Worm (Caenorhabditis elegans) whole organism, L1 larva: ENCODE measurements around the gene C36E6.8.

Source experiments
- C04F5.9 ChIP-seq: sonication (generic microtip); optimal IDR thresholded peaks from 2 replicates; lab custom pipeline; 2016; ENCODE audit warnings: missing genetic modification characterization, missing compliant biosample characterization
- C16A3.4 ChIP-seq: fragments of 150-350 bp; optimal IDR thresholded peaks from 2 replicates; lab custom pipeline; 2014; ENCODE audit warnings: missing biosample characterization, missing genetic modification characterization
- Y116A8C.19 ChIP-seq: sonication (generic microtip); optimal IDR thresholded peaks from 2 replicates; lab custom pipeline; 2016; ENCODE audit warnings: missing compliant biosample characterization, missing genetic modification characterization, borderline replicate concordance
- aha-1 ChIP-seq: fragments of 150-350 bp; optimal IDR thresholded peaks from 2 replicates; lab custom pipeline; 2014; ENCODE audit warnings: missing biosample characterization, missing genetic modification characterization
- blmp-1 ChIP-seq: fragments of 150-350 bp; optimal IDR thresholded peaks from 2 replicates; lab custom pipeline; 2014; ENCODE audit warnings: missing biosample characterization, missing genetic modification characterization
- ceh-63 ChIP-seq: fragments of 200-800 bp; sonication (Bioruptor generic); optimal IDR thresholded peaks from 2 replicates; lab custom pipeline; 2018; ENCODE audit warnings: mild to moderate bottlenecking, missing genetic modification characterization, missing compliant biosample characterization
- ceh-88 ChIP-seq: fragments of 200-800 bp; sonication (Bioruptor generic); IDR thresholded peaks from 2 replicates; pipeline ENCODE4 v1.3.6; 2022; ENCODE audit warnings: missing genetic modification characterization, missing compliant biosample characterization
- ces-1 ChIP-seq: fragments of 150-350 bp; optimal IDR thresholded peaks from 2 replicates; lab custom pipeline; 2014; ENCODE audit warnings: missing biosample characterization, missing genetic modification reagents, missing genetic modification characterization
- dsc-1 ChIP-seq: sonication (generic microtip); optimal IDR thresholded peaks from 2 replicates; lab custom pipeline; 2016; ENCODE audit warnings: mild to moderate bottlenecking, missing genetic modification characterization, missing compliant biosample characterization
- efl-1 ChIP-seq, 4 experiments: fragments of 150-350 bp; optimal IDR thresholded peaks in 3 of 4; peaks in 1 of 4; 1 replicate in 1 of 4; 2 replicates in 3 of 4; lab custom pipeline; 2014; ENCODE audit warnings: missing biosample characterization in 2 of 4, missing genetic modification characterization in 2 of 4, missing genetic modification reagents in 2 of 4
- egl-13 ChIP-seq: sonication (generic microtip); optimal IDR thresholded peaks from 2 replicates; lab custom pipeline; 2016; ENCODE audit warnings: missing genotype, missing genetic modification reagents, missing genetic modification characterization, missing compliant biosample characterization
- elt-2 ChIP-seq: sonication (generic microtip); optimal IDR thresholded peaks from 2 replicates; lab custom pipeline; 2016; ENCODE audit warnings: missing genetic modification characterization, mild to moderate bottlenecking, inconsistent platforms, missing compliant biosample characterization, missing genetic modification reagents
- elt-3 ChIP-seq, 6 experiments: fragments of 150-350 bp in 1 of 6; sonication (generic microtip); optimal IDR thresholded peaks; 2 replicates each; lab custom pipeline; 2017 to 2018; ENCODE audit warnings: missing biosample characterization in 6 of 6, missing genetic modification characterization in 6 of 6, inconsistent platforms in 1 of 6
- ets-5 ChIP-seq: fragments of 200-800 bp; sonication (Bioruptor generic); IDR thresholded peaks from 2 replicates; pipeline ENCODE4 v1.3.6; 2022; ENCODE audit warnings: missing genetic modification characterization, missing compliant biosample characterization
- fkh-8 ChIP-seq: sonication (generic microtip); optimal IDR thresholded peaks from 2 replicates; lab custom pipeline; 2016; ENCODE audit warnings: mild to moderate bottlenecking, missing genetic modification characterization, missing compliant biosample characterization
- fos-1 ChIP-seq: fragments of 150-350 bp; optimal IDR thresholded peaks from 2 replicates; lab custom pipeline; 2014; ENCODE audit warnings: missing biosample characterization, missing genetic modification characterization
- hlh-4 ChIP-seq: sonication (generic microtip); optimal IDR thresholded peaks from 2 replicates; lab custom pipeline; 2016; ENCODE audit warnings: mild to moderate bottlenecking, missing genetic modification characterization, missing compliant biosample characterization
- hpl-2 ChIP-seq: fragments of 150-350 bp; optimal IDR thresholded peaks from 2 replicates; lab custom pipeline; 2014; ENCODE audit warnings: missing biosample characterization, missing genetic modification reagents, missing genetic modification characterization
- isw-1 ChIP-seq: fragments of 200-800 bp; sonication (Bioruptor generic); IDR thresholded peaks from 2 replicates; pipeline ENCODE4 v1.3.6; 2022; ENCODE audit warnings: missing genetic modification characterization, missing compliant biosample characterization
- lin-35 ChIP-seq, 2 experiments: fragments of 150-350 bp; optimal IDR thresholded peaks; 2 replicates each; lab custom pipeline; 2014; ENCODE audit warnings: missing biosample characterization in 2 of 2, missing genetic modification characterization in 2 of 2, missing genetic modification reagents in 2 of 2
- lir-3 ChIP-seq: sonication (generic microtip); optimal IDR thresholded peaks from 2 replicates; lab custom pipeline; 2016; ENCODE audit warnings: mild to moderate bottlenecking, missing genetic modification characterization, moderate library complexity, missing compliant biosample characterization; ENCODE audit not compliant: poor library complexity
- mdl-1 ChIP-seq, 2 experiments: fragments of 150-350 bp; optimal IDR thresholded peaks; 2 replicates each; lab custom pipeline; 2014 to 2017; ENCODE audit warnings: missing biosample characterization in 2 of 2, missing genetic modification characterization in 2 of 2, inconsistent platforms in 1 of 2
- mep-1 ChIP-seq: fragments of 150-350 bp; optimal IDR thresholded peaks from 2 replicates; lab custom pipeline; 2014; ENCODE audit warnings: missing biosample characterization, missing genetic modification characterization
- nhr-11 ChIP-seq: fragments of 150-350 bp; optimal IDR thresholded peaks from 2 replicates; lab custom pipeline; 2014; ENCODE audit warnings: missing biosample characterization, missing genetic modification characterization
- nhr-20 ChIP-seq: sonication (generic microtip); optimal IDR thresholded peaks from 2 replicates; lab custom pipeline; 2016; ENCODE audit warnings: mild to moderate bottlenecking, missing genetic modification characterization, missing compliant biosample characterization
- nhr-237 ChIP-seq: fragments of 150-350 bp; optimal IDR thresholded peaks from 2 replicates; lab custom pipeline; 2014; ENCODE audit warnings: missing biosample characterization, missing genetic modification characterization
- nhr-76 ChIP-seq: sonication (generic microtip); optimal IDR thresholded peaks from 2 replicates; lab custom pipeline; 2017; ENCODE audit warnings: missing biosample characterization, missing genetic modification characterization
- nhr-84 ChIP-seq: sonication (generic microtip); optimal IDR thresholded peaks from 2 replicates; lab custom pipeline; 2017; ENCODE audit warnings: missing biosample characterization, missing genetic modification characterization
- nhr-85 ChIP-seq: sonication (generic microtip); peaks from one replicate; lab custom pipeline; 2016; ENCODE audit warnings: missing genetic modification characterization, inconsistent platforms, missing compliant biosample characterization
- nhr-90 ChIP-seq: sonication (generic microtip); optimal IDR thresholded peaks from 2 replicates; lab custom pipeline; 2016; ENCODE audit warnings: mild to moderate bottlenecking, missing genetic modification characterization, missing compliant biosample characterization; ENCODE audit not compliant: poor library complexity
- pax-3 ChIP-seq: fragments of 200-800 bp; sonication (Bioruptor generic); optimal IDR thresholded peaks from 2 replicates; lab custom pipeline; 2018; ENCODE audit warnings: mild to moderate bottlenecking, missing genetic modification characterization, moderate library complexity, missing compliant biosample characterization
- skn-1 ChIP-seq: fragments of 150-350 bp; optimal IDR thresholded peaks from 2 replicates; lab custom pipeline; 2014; ENCODE audit warnings: missing biosample characterization, missing genetic modification characterization
- sox-4 ChIP-seq: sonication (generic microtip); optimal IDR thresholded peaks from 2 replicates; lab custom pipeline; 2016; ENCODE audit warnings: missing genetic modification characterization, missing compliant biosample characterization
- sptf-1 ChIP-seq: fragments of 150-350 bp; optimal IDR thresholded peaks from 2 replicates; lab custom pipeline; 2014; ENCODE audit warnings: missing biosample characterization, missing genetic modification characterization
- sup-37 ChIP-seq: fragments of 200-800 bp; sonication (Bioruptor generic); optimal IDR thresholded peaks from 2 replicates; lab custom pipeline; 2018; ENCODE audit warnings: mild to moderate bottlenecking, missing genetic modification characterization, missing compliant biosample characterization
- swsn-7 ChIP-seq: sonication (generic microtip); optimal IDR thresholded peaks from 2 replicates; lab custom pipeline; 2016; ENCODE audit warnings: missing genetic modification characterization, missing compliant biosample characterization
- unc-130 ChIP-seq: fragments of 150-350 bp; optimal IDR thresholded peaks from 2 replicates; lab custom pipeline; 2017; ENCODE audit warnings: missing biosample characterization, missing genetic modification characterization, inconsistent platforms
- unc-30 ChIP-seq: sonication (generic microtip); optimal IDR thresholded peaks from 2 replicates; lab custom pipeline; 2017; ENCODE audit warnings: missing biosample characterization, missing genetic modification characterization
- unc-62 ChIP-seq: fragments of 150-350 bp; optimal IDR thresholded peaks from 2 replicates; lab custom pipeline; 2014; ENCODE audit warnings: missing biosample characterization, missing genetic modification reagents, missing genetic modification characterization
- unc-86 ChIP-seq: sonication (generic microtip); optimal IDR thresholded peaks from 2 replicates; lab custom pipeline; 2016; ENCODE audit warnings: missing genetic modification characterization, missing compliant biosample characterization
- xbp-1 ChIP-seq: sonication (generic microtip); optimal IDR thresholded peaks from 2 replicates; lab custom pipeline; 2016; ENCODE audit warnings: missing genetic modification characterization, missing compliant biosample characterization
- ztf-11 ChIP-seq, 2 experiments: sonication (generic microtip); optimal IDR thresholded peaks; 2 replicates each; lab custom pipeline; 2016 to 2017; ENCODE audit warnings: missing genetic modification characterization in 2 of 2, missing biosample characterization in 1 of 2, missing compliant biosample characterization in 1 of 2

The C36E6.8 gene

ce11 chrX:17479694-17480574, 41.4 kb downstream of the C36E6.8 start (continued):
- TF ChIP-seq unc-62 (GFP tag; lab: Kevin White, UChicago) = no peak
- TF ChIP-seq hlh-4 (tag; lab: Kevin White, UChicago) = no peak
- TF ChIP-seq xbp-1 (tag; lab: Kevin White, UChicago) = peak; percentile 80
- TF ChIP-seq blmp-1 = peak; percentile 99
- TF ChIP-seq hpl-2 (GFP tag; lab: Kevin White, UChicago) = peak; percentile 49
- TF ChIP-seq fos-1 (tag; lab: Kevin White, UChicago) = peak; percentile 56
- peak; percentile 80 for TF ChIP-seq sup-37
- peak; percentile 97 for TF ChIP-seq fkh-8
- TF ChIP-seq elt-2 (tag; lab: Kevin White, UChicago) = peak; percentile 76
- TF ChIP-seq sox-4 (tag; lab: Kevin White, UChicago) = peak; percentile 82
- peak; percentile 52 to 78 for TF ChIP-seq lin-35 (GFP tag; optimal IDR thresholded peaks at IDR 0.05; lab: Kevin White, UChicago)
- peak; percentile 70 for TF ChIP-seq C16A3.4 (tag; lab: Kevin White, UChicago)
- TF ChIP-seq mep-1 (tag; lab: Kevin White, UChicago) = peak; percentile 70
- peak; percentile 27 for TF ChIP-seq C04F5.9 (tag; lab: Kevin White, UChicago)
- peak; percentile 91 for TF ChIP-seq egl-13 (tag; lab: Kevin White, UChicago)
- peak; percentile 89 for TF ChIP-seq pax-3
- no peak for TF ChIP-seq aha-1 (tag; lab: Kevin White, UChicago)
- no peak for TF ChIP-seq nhr-84
- peak; percentile 97 for TF ChIP-seq nhr-85
- peak; percentile 97 for TF ChIP-seq nhr-20 (tag; lab: Kevin White, UChicago)
- TF ChIP-seq skn-1 (tag; lab: Kevin White, UChicago) = peak; percentile 75
- TF ChIP-seq lir-3 (tag; lab: Kevin White, UChicago) = peak; percentile 78
- TF ChIP-seq unc-130 (tag; lab: Kevin White, UChicago) = peak; percentile 67
- peak; percentile 62 for TF ChIP-seq nhr-11
- TF ChIP-seq ztf-11 (tag; optimal IDR thresholded peaks at IDR 0.05; lab: Kevin White, UChicago) = peak in 1 of 2 experiments; percentile 60
- no peak for TF ChIP-seq unc-30 (tag; lab: Kevin White, UChicago)
- TF ChIP-seq Y116A8C.19 = no peak
- peak; percentile 69 for TF ChIP-seq nhr-237 (tag; lab: Kevin White, UChicago)
- peak; percentile 96 for TF ChIP-seq dsc-1
- TF ChIP-seq elt-3 (tag; optimal IDR thresholded peaks at IDR 0.05; lab: Kevin White, UChicago) = peak in 2 of 6 experiments; percentile 70 to 73
- TF ChIP-seq ceh-88 (GFP tag; lab: Robert Waterston, UW) = peak; percentile 74; the same call in 1 of the 2 replicates
- peak; percentile 70 for TF ChIP-seq isw-1
- TF ChIP-seq swsn-7 (tag; lab: Kevin White, UChicago) = peak; percentile 95
- TF ChIP-seq ets-5 = no peak
- TF ChIP-seq efl-1 (optimal IDR thresholded peaks at IDR 0.05; lab: Kevin White, UChicago) = peak; percentile 63 to 86
- peak; percentile 0 to 93 for TF ChIP-seq efl-1 (GFP tag; optimal IDR thresholded peaks at IDR 0.05 in 1 of 2; lab: Kevin White, UChicago)
- TF ChIP-seq ceh-63 (GFP tag; lab: Kevin White, UChicago) = no peak
- TF ChIP-seq nhr-76 = no peak
- TF ChIP-seq ces-1 = no peak
- TF ChIP-seq nhr-90 (tag; lab: Kevin White, UChicago) = peak; percentile 81
- no peak for TF ChIP-seq sptf-1 (tag; lab: Kevin White, UChicago)
- peak; percentile 30 to 89 for TF ChIP-seq mdl-1 (tag; optimal IDR thresholded peaks at IDR 0.05; lab: Kevin White, UChicago)
- peak; percentile 94 for TF ChIP-seq unc-86 (tag; lab: Kevin White, UChicago)
